Worm (Caenorhabditis elegans) whole organism, L3 larva: ENCODE data around the gene lgc-26.

ENCODE experiments used
- R02D3.7 ChIP-seq: fragments of 150-350 bp; optimal IDR thresholded peaks from 2 replicates; lab custom pipeline; 2014; ENCODE audit warnings: missing biosample characterization, missing genetic modification characterization
- aly-2 ChIP-seq: fragments of 150-350 bp; optimal IDR thresholded peaks from 2 replicates; lab custom pipeline; 2014; ENCODE audit warnings: missing biosample characterization, missing genetic modification characterization
- ama-1 ChIP-seq: fragments of 150-350 bp; optimal IDR thresholded peaks from 2 replicates; lab custom pipeline; 2018
- ceh-28 ChIP-seq: fragments of 150-350 bp; optimal IDR thresholded peaks from 2 replicates; lab custom pipeline; 2014; ENCODE audit warnings: missing biosample characterization, missing genetic modification reagents, missing genetic modification characterization
- ceh-82 ChIP-seq: fragments of 150-350 bp; optimal IDR thresholded peaks from 2 replicates; lab custom pipeline; 2014; ENCODE audit warnings: missing biosample characterization, missing genetic modification characterization
- ceh-9 ChIP-seq: sonication (generic microtip); optimal IDR thresholded peaks from 2 replicates; lab custom pipeline; 2018; ENCODE audit warnings: missing biosample characterization, missing genetic modification characterization
- daf-12 ChIP-seq: fragments of 150-350 bp; optimal IDR thresholded peaks from 2 replicates; lab custom pipeline; 2014; ENCODE audit warnings: missing biosample characterization, missing genetic modification reagents, missing genetic modification characterization
- egl-27 ChIP-seq: sonication (generic microtip); optimal IDR thresholded peaks from 4 replicates; lab custom pipeline; 2017; ENCODE audit warnings: missing biosample characterization, missing genetic modification reagents, missing genetic modification characterization
- egl-5 ChIP-seq: fragments of 150-350 bp; optimal IDR thresholded peaks from 2 replicates; lab custom pipeline; 2017; ENCODE audit warnings: missing biosample characterization, missing genetic modification reagents, missing genetic modification characterization, inconsistent platforms
- elt-2 ChIP-seq: sonication (generic microtip); optimal IDR thresholded peaks from 2 replicates; lab custom pipeline; 2016; ENCODE audit warnings: missing genetic modification reagents, mild to moderate bottlenecking, missing genetic modification characterization, missing compliant biosample characterization
- elt-3 ChIP-seq, 3 experiments: fragments of 150-350 bp in 1 of 3; sonication (generic microtip) in 2 of 3; optimal IDR thresholded peaks; 2 replicates in 2 of 3; 4 replicates in 1 of 3; lab custom pipeline; 2014 to 2017; ENCODE audit warnings: missing biosample characterization in 3 of 3, missing genetic modification characterization in 3 of 3
- eor-1 ChIP-seq, 2 experiments: fragments of 150-350 bp; optimal IDR thresholded peaks; 2 replicates each; lab custom pipeline; 2014 to 2018; ENCODE audit warnings: missing biosample characterization in 2 of 2, missing genetic modification characterization in 2 of 2
- fkh-10 ChIP-seq: sonication (generic microtip); optimal IDR thresholded peaks from 2 replicates; lab custom pipeline; 2017; ENCODE audit warnings: missing biosample characterization, missing genetic modification reagents, missing genetic modification characterization
- fkh-2 ChIP-seq: fragments of 150-350 bp; optimal IDR thresholded peaks from 2 replicates; lab custom pipeline; 2014; ENCODE audit warnings: missing biosample characterization, missing genetic modification reagents, missing genetic modification characterization
- fos-1 ChIP-seq: fragments of 150-350 bp; optimal IDR thresholded peaks from 2 replicates; lab custom pipeline; 2014; ENCODE audit warnings: missing biosample characterization, missing genetic modification characterization
- hmg-11 ChIP-seq: sonication (generic microtip); optimal IDR thresholded peaks from 2 replicates; lab custom pipeline; 2016; ENCODE audit warnings: missing genetic modification characterization, missing compliant biosample characterization
- jun-1 ChIP-seq: fragments of 150-350 bp; optimal IDR thresholded peaks from 2 replicates; lab custom pipeline; 2014; ENCODE audit warnings: missing biosample characterization, missing genetic modification reagents, missing genetic modification characterization
- lin-15B ChIP-seq: fragments of 150-350 bp; optimal IDR thresholded peaks from 2 replicates; lab custom pipeline; 2014; ENCODE audit warnings: missing biosample characterization, missing genetic modification characterization
- mml-1 ChIP-seq: fragments of 150-350 bp; sonication (generic microtip); optimal IDR thresholded peaks from 3 replicates; lab custom pipeline; 2014; ENCODE audit warnings: missing biosample characterization, missing genetic modification characterization
- nfya-1 ChIP-seq: sonication (generic microtip); optimal IDR thresholded peaks from 2 replicates; lab custom pipeline; 2017; ENCODE audit warnings: missing genetic modification characterization, mild to moderate bottlenecking, missing compliant biosample characterization, antibody characterized with exemption, moderate library complexity; ENCODE audit not compliant: insufficient read depth
- nhr-12 ChIP-seq: fragments of 150-350 bp; optimal IDR thresholded peaks from 2 replicates; lab custom pipeline; 2014; ENCODE audit warnings: missing biosample characterization, missing genetic modification characterization
- nhr-23 ChIP-seq: fragments of 150-350 bp; optimal IDR thresholded peaks from 2 replicates; lab custom pipeline; 2014; ENCODE audit warnings: missing biosample characterization, missing genetic modification reagents, missing genetic modification characterization
- nhr-25 ChIP-seq: sonication (generic microtip); optimal IDR thresholded peaks from 2 replicates; lab custom pipeline; 2017; ENCODE audit warnings: missing biosample characterization, missing genetic modification characterization
- nhr-28 ChIP-seq: fragments of 150-350 bp; optimal IDR thresholded peaks from 2 replicates; lab custom pipeline; 2014; ENCODE audit warnings: missing biosample characterization, missing genetic modification characterization
- nhr-43 ChIP-seq: sonication (generic microtip); optimal IDR thresholded peaks from 2 replicates; lab custom pipeline; 2016; ENCODE audit warnings: mild to moderate bottlenecking, missing genetic modification characterization, missing compliant biosample characterization; ENCODE audit not compliant: poor library complexity, severe bottlenecking
- nhr-67 ChIP-seq: fragments of 150-350 bp; optimal IDR thresholded peaks from 2 replicates; lab custom pipeline; 2014; ENCODE audit warnings: missing biosample characterization, missing genetic modification characterization
- nhr-77 ChIP-seq: fragments of 150-350 bp; optimal IDR thresholded peaks from 2 replicates; lab custom pipeline; 2014; ENCODE audit warnings: missing biosample characterization, missing genetic modification characterization
- pha-4 ChIP-seq: fragments of 150-350 bp; optimal IDR thresholded peaks from 2 replicates; lab custom pipeline; 2014; ENCODE audit warnings: missing biosample characterization, missing genetic modification reagents, missing genetic modification characterization
- sea-2 ChIP-seq: fragments of 150-350 bp; sonication (generic microtip); optimal IDR thresholded peaks from 4 replicates; lab custom pipeline; 2014; ENCODE audit warnings: missing biosample characterization, missing genetic modification reagents, missing genetic modification characterization
- skn-1 ChIP-seq: fragments of 150-350 bp; optimal IDR thresholded peaks from 2 replicates; lab custom pipeline; 2014; ENCODE audit warnings: missing biosample characterization, missing genetic modification characterization
- tbx-2 ChIP-seq: sonication (generic microtip); optimal IDR thresholded peaks from 2 replicates; lab custom pipeline; 2016; ENCODE audit warnings: mild to moderate bottlenecking, missing genetic modification characterization, missing compliant biosample characterization
- unc-39 ChIP-seq: sonication (generic microtip); optimal IDR thresholded peaks from 4 replicates; lab custom pipeline; 2017; ENCODE audit warnings: missing biosample characterization, missing genetic modification characterization
- unc-62 ChIP-seq: fragments of 150-350 bp; sonication (generic microtip); optimal IDR thresholded peaks from 4 replicates; lab custom pipeline; 2014; ENCODE audit warnings: missing biosample characterization, missing genetic modification reagents, missing genetic modification characterization
- zag-1 ChIP-seq: fragments of 150-350 bp; optimal IDR thresholded peaks from 2 replicates; lab custom pipeline; 2014; ENCODE audit warnings: missing biosample characterization, missing genetic modification characterization
- ztf-11 ChIP-seq: fragments of 150-350 bp; optimal IDR thresholded peaks from 2 replicates; lab custom pipeline; 2014; ENCODE audit warnings: missing biosample characterization, missing genetic modification characterization
- ztf-4 ChIP-seq: fragments of 150-350 bp; optimal IDR thresholded peaks from 2 replicates; lab custom pipeline; 2014; ENCODE audit warnings: missing biosample characterization, missing genetic modification characterization

Gene lgc-26

DNA sequence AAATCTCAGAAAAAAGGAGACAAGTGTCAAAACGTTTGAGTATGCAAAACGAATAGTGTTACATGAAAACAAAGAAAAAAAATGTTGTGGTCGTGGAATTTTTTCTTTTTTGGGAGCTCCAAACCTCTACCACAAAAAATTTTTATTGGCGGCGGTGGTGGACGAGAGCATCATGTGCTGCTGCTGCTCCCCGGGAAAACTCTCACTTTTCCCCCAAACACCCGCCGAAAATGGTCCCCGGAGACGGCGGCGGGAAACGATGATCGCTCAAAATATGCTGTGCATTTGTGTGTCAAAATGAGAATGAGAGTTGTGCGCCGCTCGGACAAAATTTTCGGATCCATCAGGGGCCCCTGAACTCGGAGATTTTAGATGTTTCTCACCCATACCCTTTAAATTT, 27.7 kb downstream of the lgc-26 start:
- TF ChIP-seq unc-39 (no peak), daf-12 (tag; lab: Kevin White, UChicago) (no peak), nhr-28 (no peak), nhr-23 (no peak), nhr-25 (tag; lab: Kevin White, UChicago) (no peak), ztf-4 (tag; lab: Kevin White, UChicago) (no peak), sea-2 (GFP tag; lab: Kevin White, UChicago) (no peak), hmg-11 (tag; lab: Kevin White, UChicago) (no peak), egl-5 (no peak), elt-3 (tag; optimal IDR thresholded peaks at IDR 0.05; lab: Kevin White, UChicago) (no peak), mml-1 (tag; lab: Kevin White, UChicago) (no peak), fkh-2 (no peak), pha-4 (tag; lab: Kevin White, UChicago) (no peak)

DNA sequence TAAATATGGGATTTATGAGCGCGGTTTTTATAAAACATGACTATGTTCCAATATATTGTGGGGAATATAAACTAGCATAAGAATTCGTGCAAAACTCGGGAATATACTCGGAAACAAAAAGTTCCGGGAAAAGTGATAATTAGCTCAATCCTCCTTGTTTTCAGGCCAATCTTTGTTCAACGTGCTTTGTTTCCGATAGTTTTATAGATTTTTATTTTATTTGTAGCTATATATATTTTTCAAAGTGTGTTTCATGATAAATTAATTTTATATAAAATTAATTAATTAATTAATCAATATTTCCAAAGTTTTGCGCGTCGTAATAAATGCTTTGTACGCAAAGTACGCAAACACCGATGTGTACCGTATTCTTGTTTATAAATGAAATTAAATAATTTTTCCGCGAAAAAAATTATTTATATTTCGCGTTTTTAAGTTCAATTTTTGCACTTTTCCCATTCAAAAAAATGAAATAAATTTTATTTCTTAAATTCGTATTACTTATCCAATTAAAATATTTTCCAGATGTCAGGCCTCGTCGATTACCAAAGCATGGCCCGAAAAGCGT, 29.4 kb downstream of the lgc-26 start, which contains the start of gene F33E11.2:
F33E11.2 (plus strand) TSS at position 524 of the 568 bp plus-strand sequence.
- TF ChIP-seq egl-27 (tag; lab: Kevin White, UChicago) (no peak), aly-2 (tag; lab: Kevin White, UChicago) (no peak), fkh-2 (no peak), ceh-28 (no peak), nhr-77 (tag; lab: Kevin White, UChicago) (no peak), jun-1 (tag; lab: Kevin White, UChicago) (no peak), skn-1 (no peak), nhr-12 (tag; lab: Kevin White, UChicago) (no peak), ama-1 (lab: Kevin White, UChicago) (no peak), pha-4 (tag; lab: Kevin White, UChicago) (no peak), nhr-67 (no peak), elt-3 (tag; optimal IDR thresholded peaks at IDR 0.05; lab: Kevin White, UChicago) (no peak), unc-39 (no peak), eor-1 (tag; optimal IDR thresholded peaks at IDR 0.05; lab: Kevin White, UChicago) (no peak), elt-2 (tag; lab: Kevin White, UChicago) (no peak), zag-1 (tag; lab: Kevin White, UChicago) (no peak), unc-62 (GFP tag; lab: Kevin White, UChicago) (no peak), lin-15B (no peak), nfya-1 (tag; lab: Kevin White, UChicago) (no peak), nhr-43 (tag; lab: Kevin White, UChicago) (no peak)

DNA sequence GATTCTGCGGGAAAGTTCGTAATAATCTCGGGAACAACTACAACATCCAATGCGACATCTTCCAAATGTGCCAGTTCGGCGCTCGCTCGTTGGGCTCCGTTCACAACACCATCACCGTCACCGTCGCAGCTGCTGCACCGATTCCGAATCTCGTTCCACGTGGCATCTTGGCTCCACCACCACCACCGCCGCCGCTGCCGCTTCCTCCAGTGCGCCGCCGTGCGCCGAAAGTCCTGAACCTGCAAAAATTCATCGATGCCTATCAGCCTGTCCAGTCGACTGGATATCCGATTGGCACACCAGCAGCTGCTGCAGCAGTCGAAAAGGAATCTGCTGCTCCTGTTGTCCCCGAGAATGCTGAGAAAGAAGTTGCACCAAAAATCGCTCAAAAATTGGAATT, 30.3 kb downstream of the lgc-26 start:
- no peak for TF ChIP-seq nfya-1 (tag; lab: Kevin White, UChicago)

DNA sequence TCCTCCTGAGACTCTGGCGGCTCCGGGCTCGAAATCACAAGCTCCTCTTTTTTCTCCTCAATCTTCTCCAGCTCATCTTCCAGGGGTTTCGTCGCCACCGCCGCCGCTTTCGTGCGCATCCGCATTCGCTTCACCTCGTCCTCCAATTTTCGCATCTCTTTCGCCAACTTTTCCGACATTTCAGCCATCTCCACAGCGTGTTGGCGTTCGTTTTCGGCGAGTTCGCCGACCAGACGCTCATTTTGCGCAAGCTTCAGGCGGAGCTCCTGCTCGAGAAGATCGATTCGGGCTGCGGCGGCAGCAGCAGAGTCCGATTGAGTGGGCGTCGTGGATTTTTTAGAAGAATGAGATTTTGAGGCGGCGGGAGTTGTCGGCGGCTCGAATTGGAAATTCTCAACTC, 35.2 kb downstream of the lgc-26 start:
- no peak for TF ChIP-seq aly-2 (tag; lab: Kevin White, UChicago)
- TF ChIP-seq R02D3.7 (tag; lab: Kevin White, UChicago), result no peak
- no peak for TF ChIP-seq ceh-9 (tag; lab: Kevin White, UChicago)
- no peak for TF ChIP-seq tbx-2 (tag; lab: Kevin White, UChicago)
- no peak for TF ChIP-seq ztf-4 (tag; lab: Kevin White, UChicago)
- no peak for TF ChIP-seq ceh-82 (tag; lab: Kevin White, UChicago)
- no peak for TF ChIP-seq daf-12 (tag; lab: Kevin White, UChicago)
- TF ChIP-seq ama-1 (lab: Kevin White, UChicago), result no peak
- no peak for TF ChIP-seq mml-1 (tag; lab: Kevin White, UChicago)
- TF ChIP-seq ztf-11 (tag; lab: Kevin White, UChicago), result no peak
- no peak for TF ChIP-seq nhr-28
- no peak for TF ChIP-seq skn-1
- no peak for TF ChIP-seq fkh-10
- TF ChIP-seq nhr-25 (tag; lab: Kevin White, UChicago), result no peak
- no peak for TF ChIP-seq fos-1
- no peak for TF ChIP-seq unc-39
- no peak for TF ChIP-seq nhr-12 (tag; lab: Kevin White, UChicago)
